Fruit fly (Drosophila melanogaster) whole organism, adult: Measurements from ENCODE around the gene CG43273.

Experiments
- CG12768 ChIP-seq: fragments of 200-800 bp; sonication (Bioruptor generic); optimal IDR thresholded peaks from 2 replicates; lab custom pipeline; 2017; ENCODE audit warnings: missing biosample characterization, missing genetic modification characterization, mild to moderate bottlenecking, moderate library complexity, missing genetic modification reagents
- Crg-1 ChIP-seq: fragments of 200-800 bp; sonication (Bioruptor generic); optimal IDR thresholded peaks from 2 replicates; lab custom pipeline; 2016; ENCODE audit warnings: missing biosample characterization, missing genetic modification characterization
- Hr96 ChIP-seq: fragments of 200-800 bp; sonication (Bioruptor generic); optimal IDR thresholded peaks from 2 replicates; lab custom pipeline; 2016; ENCODE audit warnings: missing biosample characterization, missing genetic modification characterization
- Mnt ChIP-seq: fragments of 200-800 bp; sonication (Bioruptor generic); optimal IDR thresholded peaks from 2 replicates; lab custom pipeline; 2016; ENCODE audit warnings: missing biosample characterization, mild to moderate bottlenecking, missing genetic modification characterization

dm6 chr3R:24829887-24830351, at the start of gene CG43273, which contains the start of gene Kaz:
- TF ChIP-seq Crg-1 (GFP tag; lab: Kevin White, UChicago) (peak; percentile 14), Mnt (GFP tag; lab: Kevin White, UChicago) (peak; percentile 25), Hr96 (GFP tag; lab: Kevin White, UChicago) (no peak), CG12768 (GFP tag; lab: Kevin White, UChicago) (no peak)
